Worm (Caenorhabditis elegans): ENCODE data around the gene T20B3.1.

The T20B3.1 gene

DNA sequence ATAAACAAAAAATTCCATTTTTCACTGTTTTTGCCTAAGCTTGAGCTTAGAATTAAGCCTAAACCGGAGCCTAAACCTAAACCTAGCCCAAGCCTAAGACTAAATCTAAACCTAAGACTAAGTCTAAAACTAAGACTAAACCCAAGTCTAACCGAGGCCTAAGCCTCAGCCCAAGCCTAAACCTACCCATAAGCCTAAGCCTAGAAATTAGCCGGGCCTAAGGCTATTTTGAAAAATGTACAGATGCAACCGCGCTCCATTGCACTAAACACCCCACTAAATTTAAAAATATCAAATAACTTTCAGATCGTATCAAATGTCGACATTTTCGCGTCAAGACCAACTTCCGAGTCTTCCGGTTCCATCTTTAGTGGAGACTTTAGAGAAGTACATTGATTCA, at the start of gene T20B3.1:
Gene T20B3.1, plus strand, starts transcription at position 301 of the 400 bp plus-strand sequence.
- no peak for TF ChIP-seq unc-62 (GFP tag; optimal IDR thresholded peaks at IDR 0.05)

DNA sequence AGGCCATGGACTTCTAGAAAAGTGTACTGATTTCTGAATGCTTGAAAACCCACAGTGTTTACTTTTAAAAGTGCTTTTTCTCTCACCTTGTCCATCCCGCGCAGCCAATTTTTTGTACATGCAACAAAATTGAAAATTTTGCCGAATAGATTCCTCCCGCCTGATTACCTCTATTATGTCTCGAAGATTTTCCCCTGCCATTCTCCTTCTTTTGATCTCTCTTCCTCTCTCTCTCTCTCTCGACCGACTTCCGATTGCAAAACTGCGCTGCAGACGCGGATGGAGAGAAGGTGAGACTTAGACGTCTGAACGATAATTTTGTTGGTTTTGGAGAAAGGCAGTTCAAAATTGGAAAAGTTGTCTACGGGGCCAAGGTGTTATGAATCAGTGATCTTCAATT, 40.9 kb upstream of the T20B3.1 start:
- TF ChIP-seq unc-62 (GFP tag; optimal IDR thresholded peaks at IDR 0.05): no peak

DNA sequence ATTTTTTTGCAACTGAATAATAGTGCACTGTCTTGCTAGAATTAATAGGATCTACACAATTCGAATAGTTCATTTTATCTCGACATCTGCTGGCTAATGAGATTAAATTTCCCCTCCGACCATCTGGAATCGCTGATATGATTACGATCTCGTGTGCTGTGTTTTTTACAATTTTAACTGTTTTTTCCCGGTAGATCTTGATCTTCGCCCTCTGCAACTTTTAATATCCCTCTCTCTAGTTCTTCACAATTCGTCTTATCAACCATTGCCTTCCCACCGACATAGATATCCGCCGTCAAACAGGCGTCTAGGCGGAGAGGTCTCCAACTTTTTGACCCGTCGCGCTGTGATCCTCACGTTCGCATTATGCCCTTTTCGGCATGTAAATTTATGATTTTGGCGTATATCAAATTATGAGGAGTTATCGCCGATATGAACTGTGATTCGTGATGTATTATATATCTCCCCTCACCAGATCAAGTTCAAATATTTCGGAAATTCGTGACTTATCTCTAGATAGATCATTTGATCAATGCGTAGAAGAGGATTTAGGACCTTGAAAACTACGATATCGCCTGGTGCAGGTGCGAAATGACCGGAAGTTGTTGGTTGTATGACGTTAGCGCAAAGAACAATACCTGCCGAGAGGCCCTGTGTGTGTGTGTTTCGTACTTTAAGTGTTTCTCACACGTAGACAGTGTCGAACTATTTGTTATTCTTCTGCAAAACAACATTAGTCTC, 36.7 kb upstream of the T20B3.1 start:
- no peak for TF ChIP-seq unc-62 (GFP tag; optimal IDR thresholded peaks at IDR 0.05)

DNA sequence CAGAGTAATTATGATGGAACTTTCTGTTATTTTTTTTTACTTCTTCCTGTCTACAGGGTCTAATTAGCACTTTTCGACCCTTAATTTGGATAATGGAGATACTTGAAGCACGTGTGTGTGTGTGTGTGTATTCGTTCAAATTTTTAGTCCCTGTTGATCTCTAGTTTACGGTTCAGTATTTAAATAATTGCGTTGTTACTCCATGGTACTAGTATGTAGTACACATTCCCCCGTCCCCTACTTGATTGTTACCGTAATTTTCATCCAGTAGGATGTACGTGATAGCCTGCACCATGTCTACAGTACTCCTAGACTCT, 36.1 kb upstream of the T20B3.1 start:
- no peak for TF ChIP-seq unc-62 (GFP tag; optimal IDR thresholded peaks at IDR 0.05)

DNA sequence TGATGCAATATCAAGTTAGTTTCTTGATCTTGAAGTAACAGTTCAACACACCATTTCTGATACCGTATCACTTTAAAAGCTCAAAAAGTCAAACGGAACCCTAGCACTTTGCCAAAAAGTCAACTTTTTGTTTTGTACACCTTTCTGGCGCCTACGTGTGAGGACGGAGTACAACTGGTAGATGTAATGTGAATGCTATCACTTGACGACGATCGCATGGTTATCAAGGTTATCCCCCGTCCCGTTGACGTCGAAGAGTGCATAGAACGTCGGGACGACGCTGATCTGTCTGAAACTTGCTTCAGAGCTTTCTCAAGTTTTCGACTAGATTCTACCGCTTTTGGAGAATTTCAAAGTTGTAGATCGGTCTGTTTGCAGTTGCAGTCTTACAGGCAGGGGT, 35.4 kb upstream of the T20B3.1 start:
- no peak for TF ChIP-seq unc-62 (GFP tag; optimal IDR thresholded peaks at IDR 0.05)

DNA sequence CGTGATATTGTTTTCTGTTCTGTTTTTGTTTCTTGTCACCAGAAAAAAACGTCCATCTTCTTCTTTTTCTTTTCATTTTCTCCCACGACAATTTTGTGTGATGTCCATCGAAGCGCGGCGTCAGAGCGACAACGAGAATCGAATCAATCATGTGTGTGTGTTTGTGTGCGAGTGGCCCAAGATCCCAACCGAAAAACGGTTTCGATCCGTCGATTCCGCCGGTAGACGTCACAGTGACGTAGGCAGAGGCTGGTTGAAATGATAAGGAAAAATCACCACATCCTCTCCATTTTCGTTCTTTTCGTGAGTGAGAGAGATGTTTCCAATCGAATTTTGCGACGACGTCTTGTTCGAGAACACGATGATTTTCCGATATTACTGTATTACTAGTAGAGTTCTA, 34.8 kb upstream of the T20B3.1 start:
- no peak for TF ChIP-seq unc-62 (GFP tag; optimal IDR thresholded peaks at IDR 0.05)

DNA sequence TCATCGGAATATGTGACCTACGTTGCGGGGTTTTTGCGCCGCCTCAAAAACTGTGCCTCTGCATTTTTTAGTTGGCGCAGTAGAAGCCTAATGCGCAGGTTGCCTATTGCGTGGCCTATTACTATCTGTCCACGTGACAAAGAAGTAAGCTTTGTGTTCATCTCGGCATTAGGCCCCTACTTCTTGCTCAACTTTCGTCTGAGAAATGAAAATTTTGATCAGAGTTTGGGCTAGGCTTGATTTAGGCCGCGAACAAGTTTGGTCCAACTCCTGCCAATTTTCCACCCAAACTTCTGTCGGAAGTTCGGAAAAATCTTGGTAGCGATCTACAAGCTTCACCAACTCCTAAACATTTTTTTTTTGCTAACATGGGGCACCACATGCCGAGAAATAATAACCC, 33.4 kb upstream of the T20B3.1 start:
- TF ChIP-seq unc-62 (GFP tag; optimal IDR thresholded peaks at IDR 0.05): no peak

DNA sequence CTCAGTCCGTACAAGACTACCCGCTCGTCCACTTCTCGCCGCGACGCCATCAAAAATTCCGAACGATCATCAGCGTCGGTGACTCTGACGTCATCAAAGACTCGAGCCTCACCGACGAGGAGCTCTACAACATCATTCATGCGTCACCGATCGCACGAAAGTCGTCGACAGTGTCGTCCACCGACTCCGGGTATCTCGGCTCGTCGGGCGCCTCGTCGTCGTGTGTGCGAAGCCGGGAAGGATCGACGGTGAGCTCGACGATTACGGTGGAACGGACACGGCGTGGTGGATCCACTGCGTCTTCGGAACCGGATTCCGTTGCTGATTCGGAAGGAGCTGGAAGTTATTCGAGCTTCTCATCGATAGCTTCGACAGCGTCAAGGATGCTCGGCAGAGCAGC, 30.6 kb upstream of the T20B3.1 start:
- no peak for TF ChIP-seq unc-62 (GFP tag; optimal IDR thresholded peaks at IDR 0.05)

DNA sequence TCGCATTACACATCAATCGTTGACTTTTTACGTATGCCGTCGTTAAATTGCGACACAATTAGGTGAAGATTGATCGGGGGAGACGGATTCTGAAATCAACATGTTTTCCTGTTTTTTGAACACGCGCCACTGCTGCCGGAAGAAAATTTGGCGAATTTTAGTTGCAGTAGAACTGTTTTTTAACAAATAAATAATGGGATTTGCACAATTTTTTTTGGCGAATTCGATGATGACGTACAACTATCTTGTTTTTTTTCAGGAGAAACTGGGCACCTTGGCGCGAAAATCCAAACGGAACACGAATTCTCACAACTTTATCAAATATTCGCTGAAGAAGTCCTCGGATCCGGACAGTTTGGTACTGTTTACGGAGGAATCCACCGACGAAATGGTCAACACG, 29.3 kb upstream of the T20B3.1 start:
- no peak for TF ChIP-seq unc-62 (GFP tag; optimal IDR thresholded peaks at IDR 0.05)

DNA sequence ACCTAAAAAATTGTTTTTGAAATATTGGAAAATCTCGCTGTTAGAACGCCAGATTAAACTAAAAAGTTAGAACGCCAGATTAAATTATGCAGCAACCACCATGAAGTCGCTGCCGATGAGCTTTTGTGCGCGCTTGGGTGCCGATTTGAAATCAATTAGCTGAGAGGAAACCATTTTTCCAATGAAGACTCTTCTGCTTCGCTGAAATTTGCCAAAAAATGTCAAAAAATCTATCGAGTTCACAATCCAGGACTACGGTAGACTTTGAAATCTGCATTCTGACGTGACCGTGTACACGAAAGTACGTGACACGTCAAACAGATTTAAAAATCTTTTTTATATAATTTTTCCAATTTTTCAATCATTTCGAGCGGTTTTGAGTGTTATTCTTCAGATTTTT, 26.4 kb upstream of the T20B3.1 start, which contains the start of gene immt-2:
Gene immt-2, plus strand, starts transcription at position 301 of the 400 bp plus-strand sequence.
- no peak for TF ChIP-seq unc-62 (GFP tag; optimal IDR thresholded peaks at IDR 0.05)

DNA sequence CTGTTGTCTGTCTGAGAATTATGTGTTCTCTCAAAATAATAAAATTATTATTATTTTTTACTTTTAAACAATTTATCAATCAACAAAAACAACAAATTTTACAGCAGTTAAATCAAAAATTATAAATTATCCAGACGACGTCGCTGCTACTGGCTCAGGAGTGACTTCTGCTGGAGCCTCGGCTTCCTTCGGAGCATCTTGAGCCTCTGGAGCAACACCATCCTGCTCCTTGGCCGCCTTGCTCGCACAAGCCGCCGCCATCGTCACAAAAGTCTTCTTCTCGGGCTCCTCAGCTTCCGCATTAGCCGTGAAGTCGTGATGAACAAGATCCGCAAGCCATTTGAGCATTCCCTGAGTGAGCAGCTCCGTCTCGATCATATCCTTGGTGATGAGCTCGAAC, 22.6 kb upstream of the T20B3.1 start:
- TF ChIP-seq unc-62 (GFP tag; optimal IDR thresholded peaks at IDR 0.05): no peak

DNA sequence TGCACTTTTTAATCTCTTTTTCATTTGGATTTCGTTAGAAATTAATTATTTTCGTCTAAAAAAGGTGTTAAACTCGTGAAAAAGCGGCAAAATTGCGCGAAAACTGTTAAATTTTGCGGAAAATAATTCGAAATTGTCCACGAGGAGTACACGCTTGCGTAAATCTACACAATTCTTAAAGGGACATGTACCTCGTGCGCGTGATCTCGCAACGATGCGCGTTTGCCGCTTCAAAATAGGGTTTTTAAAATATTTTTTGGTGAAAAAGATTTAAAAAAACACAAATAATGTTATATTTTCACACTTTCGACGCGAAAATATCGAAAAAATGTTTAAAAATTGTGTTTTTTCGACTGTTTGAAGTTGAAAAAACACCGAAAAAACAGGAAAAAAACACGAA, 22.0 kb upstream of the T20B3.1 start:
- TF ChIP-seq unc-62 (GFP tag; optimal IDR thresholded peaks at IDR 0.05): no peak

DNA sequence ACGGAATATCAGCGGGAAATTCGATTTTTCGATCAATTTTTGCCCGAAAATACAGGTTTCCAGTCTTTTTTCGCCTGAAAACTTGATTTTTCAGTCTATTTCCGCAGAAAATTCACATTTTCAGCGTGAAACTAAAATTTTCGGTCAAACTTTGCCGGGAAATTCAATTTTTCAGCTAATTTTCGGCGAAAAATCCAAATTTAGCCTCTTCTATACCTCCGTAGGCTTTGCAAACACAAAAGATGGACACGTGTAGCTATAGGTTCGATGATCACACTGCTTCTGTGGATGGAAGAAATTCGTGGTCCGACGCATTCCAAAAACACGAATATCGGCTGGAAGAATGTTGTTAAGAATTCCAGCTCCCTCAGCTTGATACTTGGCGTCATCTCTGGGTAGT, 21.3 kb upstream of the T20B3.1 start:
- TF ChIP-seq unc-62 (GFP tag; optimal IDR thresholded peaks at IDR 0.05): no peak

DNA sequence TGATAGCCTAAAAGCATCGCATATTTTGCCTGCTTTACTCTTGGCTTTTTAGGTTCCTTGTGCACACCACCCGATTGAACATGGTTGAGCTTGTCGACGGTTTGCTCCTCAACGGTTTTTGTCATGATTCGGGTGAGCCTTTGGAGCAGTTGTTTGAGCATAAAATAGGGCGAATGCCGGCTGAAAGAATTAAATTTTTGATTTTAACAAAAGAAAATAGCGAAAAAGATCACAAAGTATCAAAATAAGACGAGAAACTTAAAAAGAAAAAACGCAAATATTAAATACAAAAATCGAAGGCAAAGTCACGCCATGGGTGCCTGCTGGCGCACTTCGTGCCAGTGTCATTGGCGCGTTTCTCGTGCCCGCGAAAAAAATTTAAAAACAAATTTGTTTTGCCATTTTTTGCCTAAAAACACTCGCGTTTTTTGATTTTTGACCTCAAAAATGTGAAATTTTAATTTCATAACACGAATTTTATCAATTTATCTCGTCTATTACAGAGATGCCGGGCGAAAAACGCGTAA, 20.5 kb upstream of the T20B3.1 start, which contains the start of the genes ctps-1 and pus-1:
Gene ctps-1, plus strand, starts transcription at position 51 of the 527 bp plus-strand sequence.
Gene pus-1, minus strand, starts transcription at position 125 of the 527 bp plus-strand sequence.
- TF ChIP-seq unc-62 (GFP tag; optimal IDR thresholded peaks at IDR 0.05): no peak

DNA sequence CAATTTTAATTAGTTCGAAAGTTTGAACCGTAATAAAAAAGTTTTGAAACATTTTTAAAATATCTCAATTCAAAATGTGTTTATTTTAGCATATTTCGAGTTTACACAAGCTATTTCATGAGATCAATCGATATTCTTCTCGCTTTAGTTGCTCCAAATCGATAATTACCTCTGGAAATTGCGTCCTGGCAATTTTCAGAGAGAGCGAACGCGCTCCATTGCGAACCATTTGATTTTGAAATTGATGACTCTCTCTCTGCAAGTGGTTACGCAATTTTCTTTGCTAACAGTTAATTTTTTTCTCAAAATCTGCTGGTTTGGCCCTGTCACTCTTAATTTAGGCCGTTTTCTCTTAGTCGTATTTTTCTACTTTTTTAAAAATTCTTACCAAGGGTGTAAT, 14.9 kb upstream of the T20B3.1 start:
- no peak for TF ChIP-seq unc-62 (GFP tag; optimal IDR thresholded peaks at IDR 0.05)

DNA sequence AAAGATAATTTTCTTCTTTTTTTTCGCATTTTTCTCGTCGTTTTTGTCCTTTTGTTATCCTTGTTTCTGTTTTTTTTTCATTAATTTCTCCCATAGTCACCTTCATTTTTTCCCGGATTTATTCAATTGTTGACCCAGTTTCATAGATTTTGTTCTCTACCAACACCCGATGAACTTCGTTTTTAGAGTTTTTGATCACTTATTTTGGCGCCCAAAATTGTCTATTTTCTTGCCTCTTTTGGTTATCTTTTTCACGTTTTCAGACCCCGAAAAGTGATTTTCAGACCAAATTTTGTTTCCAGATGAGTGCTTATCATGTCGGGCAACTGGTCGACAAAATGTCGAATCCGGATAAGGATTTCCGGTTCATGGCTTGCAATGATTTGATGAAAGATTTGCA, 12.8 kb upstream of the T20B3.1 start, which contains the start of gene cand-1:
Gene cand-1, plus strand, starts transcription at position 301 of the 400 bp plus-strand sequence.
- TF ChIP-seq unc-62 (GFP tag; optimal IDR thresholded peaks at IDR 0.05): no peak

DNA sequence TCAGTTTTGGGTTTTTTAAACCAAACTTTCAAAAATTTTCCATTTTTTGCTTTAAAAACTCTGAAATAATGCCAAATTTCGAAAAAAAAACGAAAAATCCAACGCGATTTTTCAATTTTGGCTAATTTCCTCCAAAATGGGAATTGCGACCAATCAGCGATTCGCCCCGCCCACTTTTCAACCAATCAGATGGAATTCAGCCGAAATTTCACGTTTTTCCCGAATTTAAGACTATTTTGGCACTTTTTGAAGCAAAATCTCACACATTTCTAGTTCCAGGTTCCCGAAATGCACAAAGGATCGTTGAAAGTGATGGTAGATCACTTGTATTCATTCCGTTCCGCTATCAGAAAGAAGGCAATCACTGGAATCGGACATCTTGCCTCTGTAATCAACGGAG, 10.6 kb upstream of the T20B3.1 start:
- no peak for TF ChIP-seq unc-62 (GFP tag; optimal IDR thresholded peaks at IDR 0.05)

DNA sequence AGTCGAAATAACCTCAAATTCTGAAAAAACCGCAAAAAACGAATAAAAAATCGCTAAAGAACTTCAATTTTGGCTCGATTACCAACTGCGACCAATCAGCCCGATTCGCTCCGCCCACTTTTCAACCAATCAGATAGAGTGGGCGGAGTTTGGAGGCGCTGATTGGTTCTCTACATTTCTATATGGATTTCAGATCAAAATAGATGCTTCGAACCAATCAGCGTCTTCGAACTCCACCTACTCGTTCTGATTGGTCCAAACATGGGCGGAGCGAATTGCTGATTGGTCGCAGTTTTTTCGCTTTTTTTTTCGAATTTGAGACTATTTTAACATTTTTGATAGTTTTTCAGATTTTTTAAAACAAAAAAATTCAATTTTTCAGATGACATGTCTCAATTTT, 7.2 kb upstream of the T20B3.1 start:
- no peak for TF ChIP-seq unc-62 (GFP tag; optimal IDR thresholded peaks at IDR 0.05)

Data from whole organism, dauer.